Worm (Caenorhabditis elegans) whole organism, young adult: ENCODE results near the gene H23L24.4.
A peak's percentile ranks its signal among the peaks of the same experiment; 100 is the strongest.

Experiments used
- F33H1.4 ChIP-seq: fragments of 200-800 bp; sonication (Bioruptor generic); IDR thresholded peaks from 2 replicates; pipeline ENCODE4 v1.3.6; 2022; ENCODE audit warnings: missing genetic modification reagents, missing genetic modification characterization, missing compliant biosample characterization
- Y56A3A.18 ChIP-seq: fragments of 200-800 bp; sonication (Bioruptor generic); IDR thresholded peaks from 2 replicates; pipeline ENCODE4 v1.3.6; 2022; ENCODE audit warnings: missing genetic modification reagents, missing genetic modification characterization, missing compliant biosample characterization
- Y79H2A.3 ChIP-seq: fragments of 200-800 bp; sonication (Bioruptor generic); conservative IDR thresholded peaks from 2 replicates; pipeline ENCODE4 v1.3.6; 2022; ENCODE audit warnings: missing genetic modification reagents, missing genetic modification characterization, missing compliant biosample characterization
- bed-2 ChIP-seq: fragments of 200-800 bp; sonication (Bioruptor generic); IDR thresholded peaks from 2 replicates; pipeline ENCODE4 v1.3.6; 2022; ENCODE audit warnings: missing genetic modification reagents, missing genetic modification characterization, missing compliant biosample characterization
- cebp-1 ChIP-seq, 2 experiments: fragments of 200-800 bp in 1 of 2; sonication (Bioruptor generic) in 1 of 2; sonication (generic microtip) in 1 of 2; IDR thresholded peaks in 1 of 2; optimal IDR thresholded peaks in 1 of 2; 2 replicates each; pipeline versions ENCODE4 v1.3.6 to Lab custom; 2017 to 2022; ENCODE audit warnings: missing compliant biosample characterization in 2 of 2, missing genetic modification characterization in 2 of 2, mild to moderate bottlenecking in 1 of 2, missing genetic modification reagents in 1 of 2, moderate library complexity in 1 of 2
- dpff-1 ChIP-seq: sonication (generic microtip); optimal IDR thresholded peaks from 2 replicates; lab custom pipeline; 2017; ENCODE audit warnings: mild to moderate bottlenecking, missing genetic modification characterization, missing compliant biosample characterization
- egl-44 ChIP-seq: fragments of 200-800 bp; sonication (Bioruptor generic); IDR thresholded peaks from 2 replicates; pipeline ENCODE4 v1.3.6; 2022; ENCODE audit warnings: missing genetic modification reagents, missing genetic modification characterization, missing compliant biosample characterization
- ets-4 ChIP-seq: fragments of 200-800 bp; sonication (Bioruptor generic); optimal IDR thresholded peaks from 2 replicates; lab custom pipeline; 2018; ENCODE audit warnings: mild to moderate bottlenecking, missing genetic modification characterization, missing compliant biosample characterization
- hmg-1.2 ChIP-seq: fragments of 200-800 bp; sonication (Bioruptor generic); IDR thresholded peaks from 2 replicates; pipeline ENCODE4 v1.3.6; 2022; ENCODE audit warnings: missing genetic modification reagents, missing genetic modification characterization, missing compliant biosample characterization
- hrde-1 ChIP-seq: sonication (generic microtip); optimal IDR thresholded peaks from 2 replicates; lab custom pipeline; 2016; ENCODE audit warnings: missing genetic modification characterization, mild to moderate bottlenecking, missing compliant biosample characterization, moderate library complexity, missing genotype, missing genetic modification reagents, borderline replicate concordance
- lsy-27 ChIP-seq: sonication (generic microtip); optimal IDR thresholded peaks from 2 replicates; lab custom pipeline; 2017; ENCODE audit warnings: missing genetic modification characterization, mild to moderate bottlenecking, missing compliant biosample characterization, antibody characterized with exemption, missing genotype, borderline replicate concordance; ENCODE audit not compliant: insufficient read depth
- madf-6 ChIP-seq: fragments of 200-800 bp; sonication (Bioruptor generic); IDR thresholded peaks from 2 replicates; pipeline ENCODE4 v1.3.6; 2022; ENCODE audit warnings: missing genetic modification reagents, missing genetic modification characterization, missing compliant biosample characterization
- madf-8 ChIP-seq: fragments of 200-800 bp; sonication (Bioruptor generic); conservative IDR thresholded peaks from 2 replicates; pipeline ENCODE4 v1.3.6; 2022; ENCODE audit warnings: missing genetic modification reagents, missing genetic modification characterization, missing compliant biosample characterization
- nhr-80 ChIP-seq: sonication (generic microtip); optimal IDR thresholded peaks from 2 replicates; lab custom pipeline; 2016; ENCODE audit warnings: missing genetic modification characterization, missing compliant biosample characterization
- nhr-90 ChIP-seq: sonication (generic microtip); optimal IDR thresholded peaks from 2 replicates; lab custom pipeline; 2016; ENCODE audit warnings: missing genotype, mild to moderate bottlenecking, missing genetic modification characterization, missing compliant biosample characterization
- pbrm-1 ChIP-seq: fragments of 200-800 bp; sonication (Bioruptor generic); IDR thresholded peaks from 2 replicates; pipeline ENCODE4 v1.3.6; 2022; ENCODE audit warnings: missing genetic modification reagents, missing genetic modification characterization, missing compliant biosample characterization
- pha-4 ChIP-seq: fragments of 150-350 bp; sonication (generic microtip); optimal IDR thresholded peaks from 2 replicates; lab custom pipeline; 2014; ENCODE audit warnings: missing biosample characterization, missing genetic modification reagents, missing genetic modification characterization
- sea-2 ChIP-seq: fragments of 200-800 bp; sonication (Bioruptor generic); IDR thresholded peaks from 2 replicates; pipeline ENCODE4 v1.3.6; 2022; ENCODE audit warnings: missing genetic modification characterization, missing compliant biosample characterization
- snpc-1.1 ChIP-seq: sonication (generic microtip); optimal IDR thresholded peaks from 2 replicates; lab custom pipeline; 2017; ENCODE audit warnings: missing genetic modification characterization, mild to moderate bottlenecking, missing compliant biosample characterization, antibody characterized with exemption, moderate library complexity, missing genotype, missing genetic modification reagents; ENCODE audit not compliant: insufficient read depth
- snpc-3.4 ChIP-seq: sonication (generic microtip); optimal IDR thresholded peaks from 2 replicates; lab custom pipeline; 2017; ENCODE audit warnings: missing genetic modification characterization, mild to moderate bottlenecking, missing compliant biosample characterization, antibody characterized with exemption, moderate library complexity, missing genotype, missing genetic modification reagents
- snpc-4 ChIP-seq, 5 experiments: fragments of 150-350 bp in 1 of 5; sonication (generic microtip) in 4 of 5; optimal IDR thresholded peaks; 2 replicates each; lab custom pipeline; 2014 to 2018; ENCODE audit warnings: missing genetic modification characterization in 5 of 5, missing biosample characterization in 3 of 5, antibody characterized with exemption in 2 of 5, mild to moderate bottlenecking in 2 of 5, missing compliant biosample characterization in 2 of 5, missing genotype in 2 of 5, moderate library complexity in 2 of 5, missing genetic modification reagents in 1 of 5
- tlf-1 ChIP-seq: fragments of 200-800 bp; sonication (Bioruptor generic); optimal IDR thresholded peaks from 2 replicates; lab custom pipeline; 2018; ENCODE audit warnings: mild to moderate bottlenecking, missing genetic modification characterization, missing compliant biosample characterization
- unc-130 ChIP-seq: sonication (generic microtip); optimal IDR thresholded peaks from 2 replicates; lab custom pipeline; 2016; ENCODE audit warnings: missing genetic modification reagents, missing genetic modification characterization, missing compliant biosample characterization
- unc-62 ChIP-seq: fragments of 150-350 bp; optimal IDR thresholded peaks from 2 replicates; lab custom pipeline; 2014; ENCODE audit warnings: missing biosample characterization, missing genetic modification reagents, missing genetic modification characterization
- xnd-1 ChIP-seq: sonication (generic microtip); optimal IDR thresholded peaks from 2 replicates; lab custom pipeline; 2016; ENCODE audit warnings: missing genotype, missing genetic modification reagents, missing genetic modification characterization, missing compliant biosample characterization
- zim-3 ChIP-seq: sonication (generic microtip); optimal IDR thresholded peaks from 2 replicates; lab custom pipeline; 2017; ENCODE audit warnings: mild to moderate bottlenecking, missing genetic modification characterization, moderate library complexity, missing compliant biosample characterization
- ztf-28 ChIP-seq: fragments of 200-800 bp; sonication (Bioruptor generic); IDR thresholded peaks from 2 replicates; pipeline ENCODE4 v1.3.6; 2022; ENCODE audit warnings: missing genetic modification reagents, missing genetic modification characterization, missing compliant biosample characterization
- ztf-6 ChIP-seq: fragments of 200-800 bp; sonication (Bioruptor generic); IDR thresholded peaks from 2 replicates; pipeline ENCODE4 v1.3.6; 2022; ENCODE audit warnings: missing genetic modification reagents, missing genetic modification characterization, missing compliant biosample characterization

The H23L24.4 gene

DNA sequence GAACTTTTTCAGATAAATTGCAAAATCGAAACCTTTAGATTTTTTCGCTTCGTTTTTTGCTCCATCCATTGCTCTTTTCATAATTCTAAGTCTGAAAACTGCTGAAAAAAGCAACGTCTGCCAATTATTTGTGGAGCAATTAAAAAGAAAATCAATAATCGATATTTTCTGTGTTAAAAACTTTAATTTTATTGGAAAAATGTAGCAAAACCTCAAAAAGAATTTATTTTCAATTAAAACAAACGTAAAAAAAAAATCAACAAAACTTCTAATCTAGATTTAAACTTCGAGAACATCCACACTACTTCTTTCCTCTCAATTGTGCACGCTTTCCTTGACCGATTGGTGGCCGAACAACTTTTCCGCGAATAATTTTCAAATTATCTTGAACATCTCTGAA, 33.9 kb upstream of the H23L24.4 start, which contains the start of gene F21D5.5:
F21D5.5 (minus strand) TSS at position 101 of the 400 bp plus-strand sequence.
- TF ChIP-seq zim-3 (tag; lab: Kevin White, UChicago): no peak
- no peak for TF ChIP-seq nhr-90 (tag; lab: Kevin White, UChicago)
- no peak for TF ChIP-seq snpc-3.4
- no peak for TF ChIP-seq lsy-27 (tag; lab: Kevin White, UChicago)
- TF ChIP-seq pha-4 (tag; lab: Kevin White, UChicago): no peak
- TF ChIP-seq snpc-1.1 (tag; lab: Kevin White, UChicago): no peak
- TF ChIP-seq egl-44 (GFP tag; lab: Robert Waterston, UW): no peak
- TF ChIP-seq pbrm-1 (GFP tag; lab: Robert Waterston, UW): no peak
- TF ChIP-seq Y56A3A.18 (GFP tag; lab: Robert Waterston, UW): no peak
- TF ChIP-seq tlf-1: no peak
- TF ChIP-seq Y79H2A.3 (GFP tag; lab: Robert Waterston, UW): no peak
- no peak for TF ChIP-seq madf-8 (GFP tag; lab: Robert Waterston, UW)
- TF ChIP-seq cebp-1 (GFP tag; IDR thresholded peaks at IDR 0.05; lab: Robert Waterston, UW): no peak
- no peak for TF ChIP-seq cebp-1 (tag; optimal IDR thresholded peaks at IDR 0.05; lab: Kevin White, UChicago)

DNA sequence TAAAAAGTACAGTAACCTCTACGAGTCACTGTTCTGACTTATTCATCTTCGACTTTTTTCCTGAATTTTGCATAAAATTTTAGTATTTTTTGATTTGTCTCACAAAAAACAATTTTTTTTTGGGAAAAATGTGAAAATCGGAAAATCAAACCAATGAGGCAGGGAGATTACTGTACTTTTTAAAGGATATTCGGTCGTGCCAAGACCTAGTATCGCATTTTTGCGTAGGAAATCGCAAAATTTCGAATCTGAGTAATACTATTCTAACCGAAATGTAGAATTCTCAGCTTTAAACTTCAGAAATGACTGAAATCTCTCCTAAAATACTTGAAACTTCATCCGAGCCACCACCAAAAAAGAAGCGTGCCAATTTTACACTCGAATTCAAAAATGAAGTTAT, 32.4 kb upstream of the H23L24.4 start, which contains the start of gene F21D5.4:
F21D5.4 (plus strand) TSS at position 301 of the 400 bp plus-strand sequence.
- no peak for TF ChIP-seq dpff-1 (tag; lab: Kevin White, UChicago)
- no peak for TF ChIP-seq sea-2 (GFP tag; lab: Robert Waterston, UW)
- TF ChIP-seq ztf-28 (GFP tag; lab: Robert Waterston, UW): no peak
- no peak for TF ChIP-seq bed-2

DNA sequence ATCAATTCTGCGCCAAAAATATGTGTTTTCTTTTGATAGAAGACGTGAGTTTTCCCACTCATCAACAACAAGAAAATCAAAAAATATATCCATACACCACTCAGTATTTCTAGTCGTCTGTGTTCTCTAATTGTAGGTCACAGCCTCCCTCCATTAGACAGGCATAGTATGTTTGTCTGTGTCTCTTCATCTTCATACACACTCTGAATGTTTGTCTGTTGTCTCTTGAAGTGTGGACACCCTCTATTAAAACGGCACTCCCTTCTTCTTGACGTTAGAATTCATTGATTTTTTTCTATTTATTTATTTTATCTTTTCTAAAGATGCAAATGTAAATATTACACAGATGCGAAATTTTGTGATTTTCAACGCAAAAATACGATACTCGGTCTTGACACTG, 31.9 kb upstream of the H23L24.4 start:
- peak; percentile 73; the same call in 1 of the 2 replicates for TF ChIP-seq hmg-1.2
- TF ChIP-seq unc-130 (GFP tag; lab: Kevin White, UChicago): no peak

DNA sequence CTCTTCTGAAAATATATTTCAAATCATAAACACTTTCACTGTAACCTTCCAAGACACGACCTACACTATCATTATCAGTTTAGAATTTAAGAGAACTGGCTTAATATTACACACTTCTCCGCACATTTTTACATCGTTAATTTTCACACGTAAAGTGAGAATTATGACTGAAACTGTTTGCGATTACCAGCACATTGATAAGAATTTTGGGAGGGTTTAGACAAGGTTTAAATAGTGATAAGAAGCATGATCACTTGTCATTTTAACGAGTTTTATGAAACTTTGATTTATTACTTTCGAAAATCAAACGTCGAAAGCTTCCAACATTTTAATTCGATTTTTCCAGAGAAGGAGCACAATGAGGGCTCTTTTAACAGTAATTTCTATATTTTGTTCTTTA, 25.1 kb upstream of the H23L24.4 start, which contains the start of gene F21D5.3:
F21D5.3 (plus strand) TSS at position 347 of the 400 bp plus-strand sequence.
- TF ChIP-seq hrde-1 (tag; lab: Kevin White, UChicago) (peak; percentile 15), ets-4 (GFP tag; lab: Kevin White, UChicago) (peak; percentile 10), nhr-80 (peak; percentile 67), ztf-6 (GFP tag; lab: Robert Waterston, UW) (no peak), cebp-1 (GFP tag; IDR thresholded peaks at IDR 0.05; lab: Robert Waterston, UW) (no peak), cebp-1 (tag; optimal IDR thresholded peaks at IDR 0.05; lab: Kevin White, UChicago) (peak; percentile 0), xnd-1 (tag; lab: Kevin White, UChicago) (no peak), snpc-4 (GFP tag; optimal IDR thresholded peaks at IDR 0.05; lab: Kevin White, UChicago) (peak; percentile 1), snpc-4 (tag; optimal IDR thresholded peaks at IDR 0.05; lab: Kevin White, UChicago) (no peak), madf-6 (peak; percentile 42)

DNA sequence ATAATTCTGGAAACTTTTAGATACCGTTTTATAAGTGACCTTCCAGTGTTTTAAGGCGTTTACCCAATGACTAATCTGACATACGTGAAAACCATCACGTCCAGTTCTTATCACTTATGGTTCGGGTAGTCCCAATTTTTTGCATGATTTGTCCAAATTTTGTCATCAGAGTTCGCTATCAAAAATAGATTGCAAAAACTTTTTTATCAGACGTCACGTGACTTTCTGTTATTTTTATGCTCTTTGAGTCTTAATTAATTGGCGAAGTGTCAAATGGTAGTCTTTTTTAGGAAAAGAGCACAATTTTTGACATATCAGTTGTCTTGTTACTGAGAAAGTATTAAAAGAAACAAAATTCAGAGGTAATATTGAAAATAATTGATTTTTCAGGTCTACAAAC, 24.2 kb upstream of the H23L24.4 start:
- TF ChIP-seq unc-62: peak; percentile 4
- TF ChIP-seq cebp-1 (GFP tag; IDR thresholded peaks at IDR 0.05; lab: Robert Waterston, UW): no peak
- TF ChIP-seq cebp-1 (tag; optimal IDR thresholded peaks at IDR 0.05; lab: Kevin White, UChicago): peak; percentile 36
- no peak for TF ChIP-seq F33H1.4 (GFP tag; lab: Robert Waterston, UW)
- peak; percentile 77 for TF ChIP-seq nhr-80
